Worm (Caenorhabditis elegans) whole organism, mixed stage, embryonic: Measurements from ENCODE around the gene cdh-3.

Experiments used
- mep-1 ChIP-seq: fragments of 150-350 bp; optimal IDR thresholded peaks from 2 replicates; lab custom pipeline; 2017; ENCODE audit warnings: missing biosample characterization, missing genetic modification reagents, missing genetic modification characterization, inconsistent platforms
- unc-62 ChIP-seq: fragments of 150-350 bp; optimal IDR thresholded peaks from 2 replicates; lab custom pipeline; 2014; ENCODE audit warnings: missing biosample characterization, missing genetic modification reagents, missing genetic modification characterization

- TF ChIP-seq mep-1: no peak
- no peak for TF ChIP-seq unc-62 (GFP tag; lab: Kevin White, UChicago)
These were observed 29.8 kb downstream of the cdh-3 start for ce11 chrIII:7724433-7724832.
